Worm (Caenorhabditis elegans) whole organism, L2 larva: ENCODE measurements around the gene nfx-1.

ENCODE experiments used
- elt-1 ChIP-seq: fragments of 150-350 bp; optimal IDR thresholded peaks from 2 replicates; lab custom pipeline; 2014; ENCODE audit warnings: missing biosample characterization, missing genetic modification characterization
- elt-3 ChIP-seq: sonication (generic microtip); optimal IDR thresholded peaks from 2 replicates; lab custom pipeline; 2017; ENCODE audit warnings: missing biosample characterization, missing genetic modification characterization
- nhr-25 ChIP-seq: fragments of 150-350 bp; sonication (generic microtip); optimal IDR thresholded peaks from 3 replicates; lab custom pipeline; 2014; ENCODE audit warnings: missing biosample characterization, missing genetic modification characterization
- snpc-4 ChIP-seq: fragments of 150-350 bp; optimal IDR thresholded peaks from 2 replicates; lab custom pipeline; 2014; ENCODE audit warnings: missing biosample characterization, missing genetic modification characterization
- ztf-1 ChIP-seq: fragments of 200-800 bp; sonication (Bioruptor generic); conservative IDR thresholded peaks from 2 replicates; pipeline ENCODE4 v1.3.6; 2022; ENCODE audit warnings: missing genetic modification characterization, missing compliant biosample characterization

DNA sequence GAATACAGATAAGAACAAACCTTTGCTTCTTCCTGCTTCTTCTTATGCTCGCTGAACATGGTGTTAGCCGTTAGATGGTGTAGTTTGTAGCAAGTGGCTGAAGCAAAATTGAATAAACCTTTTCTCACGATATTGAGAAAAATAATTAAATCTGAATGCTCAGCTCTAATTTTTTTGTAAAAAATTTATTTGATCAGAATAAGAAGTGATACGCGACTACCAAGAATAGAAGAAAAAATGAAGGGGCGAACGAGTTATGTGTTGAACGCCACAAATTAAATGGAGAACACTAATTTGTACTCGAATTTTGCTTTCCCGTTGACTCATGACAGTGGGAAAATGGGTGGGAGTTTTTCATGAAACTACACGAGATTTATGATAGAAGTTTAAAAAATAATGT, 31.9 kb upstream of the nfx-1 start, which contains the start of gene C56G2.9:
- TF ChIP-seq elt-1 (tag; lab: Kevin White, UChicago) (no peak), ztf-1 (GFP tag; lab: Robert Waterston, UW) (no peak), snpc-4 (tag; lab: Kevin White, UChicago) (no peak), elt-3 (tag; lab: Kevin White, UChicago) (no peak), nhr-25 (tag; lab: Kevin White, UChicago) (no peak)
